Worm (Caenorhabditis elegans): ENCODE results near the gene srz-9.

srz-9 gene

ce11 chrIII:1226256-1226655 lies 37.5 kb upstream of the srz-9 start:
- TF ChIP-seq ref-1 (GFP tag; conservative IDR thresholded peaks at IDR 0.05) (no peak), ztf-23 (GFP tag; IDR thresholded peaks at IDR 0.05) (0 out of 2 replicates have a peak, but pooled peaks have one; percentile 9), tab-1 (GFP tag; IDR thresholded peaks at IDR 0.05) (no peak), cog-1 (tag; optimal IDR thresholded peaks at IDR 0.05) (no peak), ztf-29 (GFP tag; IDR thresholded peaks at IDR 0.05) (no peak), klf-2 (GFP tag; conservative IDR thresholded peaks at IDR 0.05) (no peak)

ce11 chrIII:1228593-1228992 lies 35.2 kb upstream of the srz-9 start:
- TF ChIP-seq ztf-23 (GFP tag; IDR thresholded peaks at IDR 0.05), result no peak
- TF ChIP-seq ref-1 (GFP tag; conservative IDR thresholded peaks at IDR 0.05), result no peak
- TF ChIP-seq tab-1 (GFP tag; IDR thresholded peaks at IDR 0.05), result no peak
- no peak for TF ChIP-seq cog-1 (tag; optimal IDR thresholded peaks at IDR 0.05)
- no peak for TF ChIP-seq flt-1 (GFP tag; IDR thresholded peaks at IDR 0.05)
- TF ChIP-seq klf-2 (GFP tag; conservative IDR thresholded peaks at IDR 0.05), result no peak
- TF ChIP-seq med-1 (GFP tag; optimal IDR thresholded peaks at IDR 0.05; ENCODE audit: insufficient read depth), result no peak
- TF ChIP-seq T22C8.4 (GFP tag; IDR thresholded peaks at IDR 0.05), result no peak

DNA sequence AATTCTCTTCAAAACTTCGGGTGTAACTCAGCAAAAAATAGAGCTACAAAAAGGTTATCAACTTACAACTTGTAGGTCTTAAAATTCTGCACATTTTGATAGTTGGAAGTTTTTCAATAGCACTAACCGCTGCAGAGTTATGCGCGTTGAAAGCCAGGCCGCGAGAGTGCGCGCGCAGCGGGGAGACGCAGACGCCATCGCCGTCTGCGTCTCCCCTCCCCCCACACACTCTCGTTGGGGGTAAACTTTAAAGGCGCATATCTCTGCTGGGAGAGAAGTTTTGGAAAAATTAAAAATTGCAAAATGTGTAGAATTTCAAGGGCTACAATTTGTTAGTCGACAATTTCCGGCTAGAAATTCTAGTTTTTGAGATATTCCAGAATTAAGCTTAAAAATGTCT lies 34.3 kb upstream of the srz-9 start:
- TF ChIP-seq med-1 (GFP tag; optimal IDR thresholded peaks at IDR 0.05; ENCODE audit: insufficient read depth) (no peak), ztf-23 (GFP tag; IDR thresholded peaks at IDR 0.05) (no peak), flt-1 (GFP tag; IDR thresholded peaks at IDR 0.05) (no peak), klf-2 (GFP tag; conservative IDR thresholded peaks at IDR 0.05) (no peak), tab-1 (GFP tag; IDR thresholded peaks at IDR 0.05) (no peak), cog-1 (tag; optimal IDR thresholded peaks at IDR 0.05) (no peak), ref-1 (GFP tag; conservative IDR thresholded peaks at IDR 0.05) (no peak), T22C8.4 (GFP tag; IDR thresholded peaks at IDR 0.05) (no peak), ztf-29 (GFP tag; IDR thresholded peaks at IDR 0.05) (no peak)

DNA sequence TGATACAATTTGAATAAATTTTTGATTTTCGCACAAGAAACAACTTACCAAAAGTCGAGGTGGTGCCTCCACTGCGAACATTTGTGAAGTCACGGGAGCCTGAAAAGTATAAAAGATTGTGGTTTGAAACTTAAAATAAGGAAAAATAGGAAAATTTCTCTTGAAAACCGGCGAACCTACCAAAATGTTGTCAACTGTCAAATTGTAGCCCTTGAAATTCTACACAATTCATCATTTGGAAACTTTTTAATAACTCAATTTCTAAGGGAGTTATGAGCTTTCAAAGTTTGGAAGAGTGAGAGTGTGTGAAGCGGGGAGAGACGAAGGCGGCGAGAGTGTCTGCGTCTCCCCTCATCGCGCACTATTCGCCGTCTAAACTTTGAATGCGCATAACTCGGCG lies 33.6 kb upstream of the srz-9 start, which contains the start of gene pes-4:
pes-4 (minus strand) TSS at position 101 of the 400 bp plus-strand sequence.
- TF ChIP-seq T22C8.4 (GFP tag; IDR thresholded peaks at IDR 0.05) (no peak), tab-1 (GFP tag; IDR thresholded peaks at IDR 0.05) (no peak), ztf-29 (GFP tag; IDR thresholded peaks at IDR 0.05) (no peak), flt-1 (GFP tag; IDR thresholded peaks at IDR 0.05) (no peak), ref-1 (GFP tag; conservative IDR thresholded peaks at IDR 0.05) (no peak), ztf-23 (GFP tag; IDR thresholded peaks at IDR 0.05) (no peak), cog-1 (tag; optimal IDR thresholded peaks at IDR 0.05) (no peak), klf-2 (GFP tag; conservative IDR thresholded peaks at IDR 0.05) (no peak), med-1 (GFP tag; optimal IDR thresholded peaks at IDR 0.05; ENCODE audit: insufficient read depth) (no peak)

DNA sequence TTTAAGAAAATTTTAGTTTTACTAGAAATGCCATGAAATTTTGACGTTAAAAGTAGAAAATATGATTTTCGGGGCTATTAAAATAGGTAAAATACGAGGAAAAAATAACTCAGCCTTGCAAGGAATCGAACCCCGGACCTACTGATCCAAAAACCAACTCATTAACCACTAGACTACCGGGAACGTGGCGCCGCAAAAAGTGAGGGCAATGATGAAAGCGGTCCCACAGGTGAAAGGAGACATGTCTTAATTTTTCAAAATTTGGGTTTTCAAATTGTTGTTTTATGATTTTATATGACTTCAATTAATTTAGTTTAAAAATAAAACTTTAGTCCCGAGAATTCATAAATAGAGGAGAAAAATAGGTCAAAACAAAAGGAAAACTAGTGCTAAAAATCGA lies 33.1 kb upstream of the srz-9 start:
- TF ChIP-seq ztf-29 (GFP tag; IDR thresholded peaks at IDR 0.05) (no peak), flt-1 (GFP tag; IDR thresholded peaks at IDR 0.05) (no peak), klf-2 (GFP tag; conservative IDR thresholded peaks at IDR 0.05) (no peak), med-1 (GFP tag; optimal IDR thresholded peaks at IDR 0.05; ENCODE audit: insufficient read depth) (no peak), cog-1 (tag; optimal IDR thresholded peaks at IDR 0.05) (no peak), ztf-23 (GFP tag; IDR thresholded peaks at IDR 0.05) (no peak)

ce11 chrIII:1231186-1231585 lies 32.6 kb upstream of the srz-9 start:
- TF ChIP-seq med-1 (GFP tag; optimal IDR thresholded peaks at IDR 0.05; ENCODE audit: insufficient read depth) (no peak), ref-1 (GFP tag; conservative IDR thresholded peaks at IDR 0.05) (no peak), klf-2 (GFP tag; conservative IDR thresholded peaks at IDR 0.05) (no peak), ztf-23 (GFP tag; IDR thresholded peaks at IDR 0.05) (no peak), tab-1 (GFP tag; IDR thresholded peaks at IDR 0.05) (no peak), flt-1 (GFP tag; IDR thresholded peaks at IDR 0.05) (no peak), cog-1 (tag; optimal IDR thresholded peaks at IDR 0.05) (no peak), T22C8.4 (GFP tag; IDR thresholded peaks at IDR 0.05) (no peak)

DNA sequence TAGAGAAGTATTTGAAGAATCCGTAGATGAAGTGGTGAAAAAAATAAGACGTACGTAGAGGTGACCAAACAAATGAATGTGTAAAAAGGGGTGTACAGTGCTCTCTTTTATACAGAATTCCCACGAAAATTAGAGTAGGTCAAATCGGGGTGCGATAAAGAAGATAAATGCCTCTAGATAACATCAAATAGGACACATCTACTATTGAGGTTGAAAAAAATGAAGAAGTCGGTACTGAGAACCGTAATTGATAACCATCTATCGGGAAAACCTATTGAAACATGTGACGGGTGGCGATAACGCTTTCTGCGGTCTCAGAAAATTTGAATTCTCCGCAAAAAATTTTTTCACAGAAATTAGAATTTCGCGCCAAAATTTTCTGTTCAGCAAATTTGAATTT lies 25.1 kb upstream of the srz-9 start, which contains the start of gene fbxa-61:
fbxa-61 (plus strand) TSS at position 345 of the 400 bp plus-strand sequence.
- TF ChIP-seq cog-1 (tag; optimal IDR thresholded peaks at IDR 0.05), result no peak
- no peak for TF ChIP-seq ztf-23 (GFP tag; IDR thresholded peaks at IDR 0.05)
- no peak for TF ChIP-seq T22C8.4 (GFP tag; IDR thresholded peaks at IDR 0.05)
- no peak for TF ChIP-seq med-1 (GFP tag; optimal IDR thresholded peaks at IDR 0.05; ENCODE audit: insufficient read depth)
- no peak for TF ChIP-seq tab-1 (GFP tag; IDR thresholded peaks at IDR 0.05)
- TF ChIP-seq klf-2 (GFP tag; conservative IDR thresholded peaks at IDR 0.05), result no peak
- TF ChIP-seq ref-1 (GFP tag; conservative IDR thresholded peaks at IDR 0.05), result no peak
- TF ChIP-seq ztf-29 (GFP tag; IDR thresholded peaks at IDR 0.05), result no peak
- TF ChIP-seq flt-1 (GFP tag; IDR thresholded peaks at IDR 0.05), result no peak

ce11 chrIII:1243199-1243598 lies 20.6 kb upstream of the srz-9 start, which contains the start of gene fbxa-63:
fbxa-63 (plus strand) TSS chrIII:1243508.
- TF ChIP-seq tab-1 (GFP tag; IDR thresholded peaks at IDR 0.05) (no peak), ztf-29 (GFP tag; IDR thresholded peaks at IDR 0.05) (no peak), flt-1 (GFP tag; IDR thresholded peaks at IDR 0.05) (no peak), med-1 (GFP tag; optimal IDR thresholded peaks at IDR 0.05; ENCODE audit: insufficient read depth) (no peak), klf-2 (GFP tag; conservative IDR thresholded peaks at IDR 0.05) (no peak), ztf-23 (GFP tag; IDR thresholded peaks at IDR 0.05) (no peak), T22C8.4 (GFP tag; IDR thresholded peaks at IDR 0.05) (no peak), ref-1 (GFP tag; conservative IDR thresholded peaks at IDR 0.05) (no peak), cog-1 (tag; optimal IDR thresholded peaks at IDR 0.05) (no peak)

DNA sequence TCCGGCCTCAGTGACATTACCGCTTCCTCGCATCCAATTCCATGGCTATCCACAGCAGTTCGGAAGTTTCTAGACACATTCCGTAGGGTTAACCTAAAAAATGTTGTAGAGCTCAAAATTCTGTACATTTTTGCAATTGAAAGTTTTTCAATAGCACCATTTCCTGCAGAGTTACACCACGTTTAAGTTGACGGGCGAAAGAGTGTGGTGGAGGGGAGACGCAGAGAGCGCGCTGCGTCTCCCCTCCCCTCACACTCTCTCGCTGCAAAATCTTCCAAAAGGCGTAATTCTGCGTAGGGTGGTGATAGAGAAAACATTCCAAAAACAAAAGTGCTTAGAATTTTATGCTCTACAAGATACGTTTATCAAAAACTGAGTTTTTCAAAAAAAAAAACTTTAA lies 15.5 kb upstream of the srz-9 start:
- no peak for TF ChIP-seq T22C8.4 (GFP tag; IDR thresholded peaks at IDR 0.05)
- TF ChIP-seq med-1 (GFP tag; optimal IDR thresholded peaks at IDR 0.05; ENCODE audit: insufficient read depth), result no peak
- no peak for TF ChIP-seq ztf-29 (GFP tag; IDR thresholded peaks at IDR 0.05)

ce11 chrIII:1249111-1249583 lies 14.6 kb upstream of the srz-9 start, which contains the start of the genes fbxa-76 and fbxa-77:
fbxa-76 (minus strand) TSS chrIII:1249161.
fbxa-77 (plus strand) TSS chrIII:1249475.
- no peak for TF ChIP-seq ztf-29 (GFP tag; IDR thresholded peaks at IDR 0.05)
- no peak for TF ChIP-seq ztf-23 (GFP tag; IDR thresholded peaks at IDR 0.05)
- no peak for TF ChIP-seq flt-1 (GFP tag; IDR thresholded peaks at IDR 0.05)
- TF ChIP-seq T22C8.4 (GFP tag; IDR thresholded peaks at IDR 0.05), result no peak
- no peak for TF ChIP-seq med-1 (GFP tag; optimal IDR thresholded peaks at IDR 0.05; ENCODE audit: insufficient read depth)

All from whole organism, midembryonic.